Worm (Caenorhabditis elegans) whole organism, L4 larva: Measurements from ENCODE around the gene dpy-1.

Experiments
- D1046.2 ChIP-seq: fragments of 200-800 bp; sonication (Bioruptor generic); IDR thresholded peaks from 2 replicates; pipeline ENCODE4 v1.3.6; 2022; ENCODE audit warnings: missing genetic modification characterization, missing compliant biosample characterization
- F10B5.3 ChIP-seq: sonication (generic microtip); optimal IDR thresholded peaks from 2 replicates; lab custom pipeline; 2016; ENCODE audit warnings: mild to moderate bottlenecking, missing genetic modification characterization, missing compliant biosample characterization
- F26F4.8 ChIP-seq: fragments of 200-800 bp; sonication (Bioruptor generic); conservative IDR thresholded peaks from 2 replicates; pipeline ENCODE4 v1.3.6; 2022; ENCODE audit warnings: missing genetic modification characterization, missing compliant biosample characterization
- F37D6.2 ChIP-seq: sonication (generic microtip); optimal IDR thresholded peaks from 2 replicates; lab custom pipeline; 2016; ENCODE audit warnings: mild to moderate bottlenecking, missing genetic modification characterization, missing compliant biosample characterization
- F44E2.7 ChIP-seq: fragments of 200-800 bp; sonication (Bioruptor generic); IDR thresholded peaks from 2 replicates; pipeline ENCODE4 v2.1.2; 2022; ENCODE audit warnings: missing genetic modification characterization, missing compliant biosample characterization
- T26A8.4 ChIP-seq: fragments of 200-800 bp; sonication (Bioruptor generic); IDR thresholded peaks from 2 replicates; pipeline ENCODE4 v1.3.6; 2022; ENCODE audit warnings: missing genetic modification characterization, missing compliant biosample characterization
- Y105C5A.15 ChIP-seq: fragments of 200-800 bp; sonication (Bioruptor generic); IDR thresholded peaks from 2 replicates; pipeline ENCODE4 v1.3.6; 2022; ENCODE audit warnings: missing genetic modification characterization, missing compliant biosample characterization
- Y5F2A.4 ChIP-seq: fragments of 200-800 bp; sonication (Bioruptor generic); optimal IDR thresholded peaks from 2 replicates; lab custom pipeline; 2018; ENCODE audit warnings: mild to moderate bottlenecking, missing genetic modification characterization, missing compliant biosample characterization
- Y75B8A.6 ChIP-seq: fragments of 200-800 bp; sonication (Bioruptor generic); IDR thresholded peaks from 2 replicates; pipeline ENCODE4 v1.3.6; 2022; ENCODE audit warnings: missing genetic modification reagents, missing genetic modification characterization, missing compliant biosample characterization
- ZK337.2 ChIP-seq: fragments of 200-800 bp; sonication (Bioruptor generic); IDR thresholded peaks from 2 replicates; pipeline ENCODE4 v1.3.6; 2022; ENCODE audit warnings: missing genetic modification reagents, missing genetic modification characterization, missing compliant biosample characterization
- ZK546.5 ChIP-seq, 2 experiments: sonication (generic microtip); optimal IDR thresholded peaks; 2 replicates each; lab custom pipeline; 2017; ENCODE audit warnings: missing biosample characterization in 2 of 2, missing genetic modification characterization in 2 of 2
- aha-1 ChIP-seq: fragments of 150-350 bp; peaks from one replicate; lab custom pipeline; 2014; ENCODE audit warnings: missing biosample characterization, missing genetic modification characterization
- aly-2 ChIP-seq: sonication (generic microtip); optimal IDR thresholded peaks from 2 replicates; lab custom pipeline; 2018; ENCODE audit warnings: missing biosample characterization, missing genetic modification characterization
- ama-1 ChIP-seq: fragments of 150-350 bp; optimal IDR thresholded peaks from 2 replicates; lab custom pipeline; 2014; ENCODE audit warnings: inconsistent platforms, mixed read lengths
- arid-1 ChIP-seq: fragments of 200-800 bp; sonication (Bioruptor generic); conservative IDR thresholded peaks from 2 replicates; pipeline ENCODE4 v1.3.6; 2022; ENCODE audit warnings: missing genetic modification reagents, missing genetic modification characterization, missing compliant biosample characterization
- ceh-32 ChIP-seq: sonication (generic microtip); optimal IDR thresholded peaks from 2 replicates; lab custom pipeline; 2016; ENCODE audit warnings: mild to moderate bottlenecking, missing genetic modification characterization, missing compliant biosample characterization; ENCODE audit not compliant: poor library complexity
- ceh-44 ChIP-seq: fragments of 200-800 bp; sonication (Bioruptor generic); IDR thresholded peaks from 2 replicates; pipeline ENCODE4 v1.3.6; 2022; ENCODE audit warnings: missing genetic modification reagents, missing genetic modification characterization, missing compliant biosample characterization
- daf-8 ChIP-seq: fragments of 200-800 bp; sonication (Bioruptor generic); IDR thresholded peaks from 2 replicates; pipeline ENCODE4 v1.3.6; 2022; ENCODE audit warnings: missing genetic modification characterization, missing compliant biosample characterization
- dmd-8 ChIP-seq: fragments of 200-800 bp; sonication (Bioruptor generic); IDR thresholded peaks from 2 replicates; pipeline ENCODE4 v1.3.6; 2022; ENCODE audit warnings: missing genetic modification characterization, missing compliant biosample characterization
- hif-1 ChIP-seq, 2 experiments: sonication (generic microtip); optimal IDR thresholded peaks; 2 replicates each; lab custom pipeline; 2016 to 2017; ENCODE audit warnings: missing compliant biosample characterization in 2 of 2, missing genetic modification characterization in 2 of 2, missing genetic modification reagents in 2 of 2, missing genotype in 2 of 2, mild to moderate bottlenecking in 1 of 2
- hlh-30 ChIP-seq: sonication (generic microtip); optimal IDR thresholded peaks from 2 replicates; lab custom pipeline; 2017; ENCODE audit warnings: antibody characterized with exemption, mild to moderate bottlenecking, missing genetic modification characterization, missing compliant biosample characterization; ENCODE audit not compliant: insufficient read depth
- hmg-1.1 ChIP-seq: fragments of 200-800 bp; sonication (Bioruptor generic); IDR thresholded peaks from 2 replicates; pipeline ENCODE4 v1.3.6; 2022; ENCODE audit warnings: missing genetic modification reagents, missing genetic modification characterization, missing compliant biosample characterization
- lim-7 ChIP-seq: fragments of 200-800 bp; sonication (Bioruptor generic); IDR thresholded peaks from 2 replicates; pipeline ENCODE4 v1.3.6; 2022; ENCODE audit warnings: missing genetic modification characterization, missing compliant biosample characterization
- lin-13 ChIP-seq: fragments of 150-350 bp; optimal IDR thresholded peaks from 2 replicates; lab custom pipeline; 2014; ENCODE audit warnings: missing biosample characterization, missing genetic modification reagents, missing genetic modification characterization
- madf-5 ChIP-seq, 2 experiments: fragments of 200-800 bp; sonication (Bioruptor generic); IDR thresholded peaks; 2 replicates each; pipeline ENCODE4 v1.3.6; 2022; ENCODE audit warnings: missing compliant biosample characterization in 2 of 2, missing genetic modification characterization in 2 of 2
- mdl-1 ChIP-seq, 2 experiments: fragments of 150-350 bp in 1 of 2; sonication (generic microtip) in 1 of 2; optimal IDR thresholded peaks; 2 replicates each; lab custom pipeline; 2014 to 2017; ENCODE audit warnings: missing biosample characterization in 2 of 2, missing genetic modification characterization in 2 of 2
- mdt-29 ChIP-seq: fragments of 200-800 bp; sonication (Bioruptor generic); IDR thresholded peaks from 2 replicates; pipeline ENCODE4 v1.3.6; 2022; ENCODE audit warnings: missing genetic modification reagents, missing genetic modification characterization, missing compliant biosample characterization
- mes-2 ChIP-seq: sonication (generic microtip); optimal IDR thresholded peaks from 2 replicates; lab custom pipeline; 2016; ENCODE audit warnings: missing genotype, mild to moderate bottlenecking, missing genetic modification characterization, missing compliant biosample characterization; ENCODE audit not compliant: poor library complexity, severe bottlenecking
- mxl-3 ChIP-seq: fragments of 200-800 bp; sonication (Bioruptor generic); optimal IDR thresholded peaks from 2 replicates; lab custom pipeline; 2018; ENCODE audit warnings: mild to moderate bottlenecking, missing genetic modification characterization, missing compliant biosample characterization
- nhr-10 ChIP-seq: fragments of 150-350 bp; optimal IDR thresholded peaks from 2 replicates; lab custom pipeline; 2014; ENCODE audit warnings: missing biosample characterization, missing genetic modification characterization
- nhr-111 ChIP-seq: fragments of 200-800 bp; sonication (Bioruptor generic); optimal IDR thresholded peaks from 2 replicates; lab custom pipeline; 2018; ENCODE audit warnings: mild to moderate bottlenecking, missing genetic modification characterization, missing compliant biosample characterization
- nhr-25 ChIP-seq: sonication (generic microtip); optimal IDR thresholded peaks from 2 replicates; lab custom pipeline; 2017; ENCODE audit warnings: missing genetic modification characterization, mild to moderate bottlenecking, missing compliant biosample characterization, antibody characterized with exemption, moderate library complexity, borderline replicate concordance; ENCODE audit not compliant: insufficient read depth
- nhr-28 ChIP-seq: fragments of 150-350 bp; optimal IDR thresholded peaks from 2 replicates; lab custom pipeline; 2014; ENCODE audit warnings: missing biosample characterization, missing genetic modification characterization
- nhr-41 ChIP-seq: fragments of 200-800 bp; sonication (Bioruptor generic); IDR thresholded peaks from 2 replicates; pipeline ENCODE4 v1.3.6; 2022; ENCODE audit warnings: missing genetic modification reagents, missing genetic modification characterization, missing compliant biosample characterization
- nhr-77 ChIP-seq: fragments of 150-350 bp; optimal IDR thresholded peaks from 2 replicates; lab custom pipeline; 2014; ENCODE audit warnings: missing biosample characterization, missing genetic modification characterization
- php-3 ChIP-seq: fragments of 200-800 bp; sonication (Bioruptor generic); IDR thresholded peaks from 2 replicates; pipeline ENCODE4 v1.3.6; 2022; ENCODE audit warnings: missing genetic modification reagents, missing genetic modification characterization, missing compliant biosample characterization
- pqm-1 ChIP-seq: sonication (generic microtip); optimal IDR thresholded peaks from 2 replicates; lab custom pipeline; 2017; ENCODE audit warnings: missing biosample characterization, missing genetic modification characterization
- rbr-2 ChIP-seq: sonication (generic microtip); optimal IDR thresholded peaks from 2 replicates; lab custom pipeline; 2016; ENCODE audit warnings: missing genotype, missing genetic modification characterization, missing compliant biosample characterization
- sdz-12 ChIP-seq: fragments of 200-800 bp; sonication (Bioruptor generic); optimal IDR thresholded peaks from 2 replicates; lab custom pipeline; 2018; ENCODE audit warnings: mild to moderate bottlenecking, missing genetic modification characterization, missing compliant biosample characterization
- set-16 ChIP-seq: fragments of 200-800 bp; sonication (Bioruptor generic); IDR thresholded peaks from 2 replicates; pipeline ENCODE4 v1.3.6; 2022; ENCODE audit warnings: missing genetic modification reagents, missing genetic modification characterization, missing compliant biosample characterization
- snpc-1.2 ChIP-seq: fragments of 200-800 bp; sonication (Bioruptor generic); IDR thresholded peaks from 2 replicates; pipeline ENCODE4 v1.3.6; 2022; ENCODE audit warnings: missing genetic modification reagents, missing genetic modification characterization, missing compliant biosample characterization
- spr-1 ChIP-seq: sonication (generic microtip); optimal IDR thresholded peaks from 2 replicates; lab custom pipeline; 2016; ENCODE audit warnings: mild to moderate bottlenecking, missing genetic modification characterization, missing compliant biosample characterization
- spr-3 ChIP-seq: fragments of 200-800 bp; sonication (Bioruptor generic); optimal IDR thresholded peaks from 2 replicates; lab custom pipeline; 2018; ENCODE audit warnings: mild to moderate bottlenecking, missing genetic modification characterization, missing compliant biosample characterization
- unc-62 ChIP-seq, 3 experiments: fragments of 150-350 bp in 1 of 3; sonication (generic microtip); optimal IDR thresholded peaks in 2 of 3; peaks in 1 of 3; 1 replicate in 1 of 3; 2 replicates in 2 of 3; lab custom pipeline; 2014 to 2017; ENCODE audit warnings: missing biosample characterization in 3 of 3, missing genetic modification characterization in 3 of 3, missing genetic modification reagents in 3 of 3, missing genotype in 1 of 3
- vab-7 ChIP-seq: fragments of 200-800 bp; sonication (Bioruptor generic); IDR thresholded peaks from 2 replicates; pipeline ENCODE4 v1.3.6; 2022; ENCODE audit warnings: missing genetic modification reagents, missing genetic modification characterization, missing compliant biosample characterization
- zfp-2 ChIP-seq: sonication (generic microtip); optimal IDR thresholded peaks from 2 replicates; lab custom pipeline; 2016; ENCODE audit warnings: mild to moderate bottlenecking, missing genetic modification characterization, missing compliant biosample characterization
- zfp-3 ChIP-seq: fragments of 200-800 bp; sonication (Bioruptor generic); conservative IDR thresholded peaks from 2 replicates; pipeline ENCODE4 v1.3.6; 2022; ENCODE audit warnings: missing genetic modification reagents, missing genetic modification characterization, missing compliant biosample characterization
- zip-11 ChIP-seq: fragments of 200-800 bp; sonication (Bioruptor generic); IDR thresholded peaks from 2 replicates; pipeline ENCODE4 v1.3.6; 2022; ENCODE audit warnings: missing genetic modification characterization, missing compliant biosample characterization

dpy-1 gene

ce11 chrIII:2032327-2033093 is 15.3 kb downstream of the dpy-1 start:
- TF ChIP-seq mdl-1 (tag; optimal IDR thresholded peaks at IDR 0.05; lab: Kevin White, UChicago) (no peak), dmd-8 (GFP tag; lab: Robert Waterston, UW) (peak; percentile 81), ama-1 (no peak), F37D6.2 (no peak), snpc-1.2 (GFP tag; lab: Robert Waterston, UW) (peak; percentile 73), Y105C5A.15 (no peak), nhr-77 (tag; lab: Kevin White, UChicago) (no peak), Y75B8A.6 (no peak), lim-7 (GFP tag; lab: Robert Waterston, UW) (peak; percentile 84), rbr-2 (peak; percentile 22), D1046.2 (GFP tag; lab: Robert Waterston, UW) (peak; percentile 77; the same call in 1 of the 2 replicates), zfp-2 (tag; lab: Kevin White, UChicago) (no peak), F10B5.3 (tag; lab: Kevin White, UChicago) (no peak), pqm-1 (tag; lab: Kevin White, UChicago) (no peak), arid-1 (GFP tag; lab: Robert Waterston, UW) (peak; percentile 68; the same call in 1 of the 2 replicates), aha-1 (tag; lab: Kevin White, UChicago) (no peak), php-3 (GFP tag; lab: Robert Waterston, UW) (no peak), hif-1 (tag; optimal IDR thresholded peaks at IDR 0.05; lab: Kevin White, UChicago) (no peak), ZK546.5 (tag; optimal IDR thresholded peaks at IDR 0.05; lab: Kevin White, UChicago) (no peak), zip-11 (GFP tag; lab: Robert Waterston, UW) (no peak), madf-5 (GFP tag; IDR thresholded peaks at IDR 0.05; lab: Robert Waterston, UW) (peak; percentile 80 to 81; a peak in 2 of 4 replicates), set-16 (GFP tag; lab: Robert Waterston, UW) (peak; percentile 21; the same call in 1 of the 2 replicates), aly-2 (tag; lab: Kevin White, UChicago) (no peak), hmg-1.1 (peak; percentile 42), lin-13 (GFP tag; lab: Kevin White, UChicago) (peak; percentile 55), nhr-10 (tag; lab: Kevin White, UChicago) (no peak), sdz-12 (GFP tag; lab: Kevin White, UChicago) (no peak), spr-3 (GFP tag; lab: Kevin White, UChicago) (peak; percentile 37), zfp-3 (GFP tag; lab: Robert Waterston, UW) (no peak), nhr-25 (tag; lab: Kevin White, UChicago) (no peak), ceh-32 (tag; lab: Kevin White, UChicago) (no peak), unc-62 (GFP tag; optimal IDR thresholded peaks at IDR 0.05 in 1 of 2; lab: Kevin White, UChicago) (peak in 1 of 2 experiments; percentile 52), unc-62 (tag; optimal IDR thresholded peaks at IDR 0.05; lab: Kevin White, UChicago) (no peak), hlh-30 (tag; lab: Kevin White, UChicago) (peak; percentile 0), mes-2 (tag; lab: Kevin White, UChicago) (peak; percentile 70), ZK337.2 (GFP tag; lab: Robert Waterston, UW) (peak; percentile 78), T26A8.4 (GFP tag; lab: Robert Waterston, UW) (peak; percentile 23), ceh-44 (GFP tag; lab: Robert Waterston, UW) (peak; percentile 72; the same call in 1 of the 2 replicates), vab-7 (GFP tag; lab: Robert Waterston, UW) (peak; percentile 74), mxl-3 (no peak), nhr-28 (tag; lab: Kevin White, UChicago) (no peak), F26F4.8 (GFP tag; lab: Robert Waterston, UW) (peak; percentile 67), F44E2.7 (no peak), daf-8 (GFP tag; lab: Robert Waterston, UW) (no peak), nhr-111 (no peak), nhr-41 (0 out of 2 replicates have a peak, but pooled peaks have one; percentile 14), mdt-29 (no peak), spr-1 (peak; percentile 51), Y5F2A.4 (GFP tag; lab: Kevin White, UChicago) (no peak)
